Worm (Caenorhabditis elegans) whole organism, L4/young adult: Measurements from ENCODE around the gene tag-322.

ENCODE experiments used
- W03F9.2 ChIP-seq: fragments of 150-350 bp; optimal IDR thresholded peaks from 2 replicates; lab custom pipeline; 2014; ENCODE audit warnings: missing biosample characterization, missing genetic modification characterization
- dao-5 ChIP-seq: sonication (generic microtip); optimal IDR thresholded peaks from 2 replicates; lab custom pipeline; 2016; ENCODE audit warnings: missing genotype, missing genetic modification characterization, moderate library complexity, missing compliant biosample characterization
- him-1 ChIP-seq: sonication (generic microtip); optimal IDR thresholded peaks from 2 replicates; lab custom pipeline; 2016; ENCODE audit warnings: missing genotype, missing genetic modification reagents, missing genetic modification characterization, missing compliant biosample characterization

ce11 chrIV:7796432-7797113, 11.2 kb upstream of the tag-322 start, which contains the start of gene sgo-1:
- peak; percentile 52 for TF ChIP-seq W03F9.2 (tag; lab: Kevin White, UChicago)
- no peak for TF ChIP-seq him-1 (tag; lab: Kevin White, UChicago)
- no peak for TF ChIP-seq dao-5 (tag; lab: Kevin White, UChicago)
